Fruit fly (Drosophila melanogaster): Measurements from ENCODE around the gene TfIIA-L.

Gene TfIIA-L

dm6 chr3R:27282286-27282685 lies 31.4 kb downstream of the TfIIA-L start, which contains the start of gene mrt (continued):
- TF ChIP-seq Mad (GFP tag; optimal IDR thresholded peaks at IDR 0.05) (no peak), Xbp1 (GFP tag; optimal IDR thresholded peaks at IDR 0.05) (peak; percentile 45), dm (GFP tag; optimal IDR thresholded peaks at IDR 0.05) (no peak), croc (GFP tag; conservative IDR thresholded peaks at IDR 0.05) (no peak), CG4707 (GFP tag; optimal IDR thresholded peaks at IDR 0.05) (no peak), CG18764 (GFP tag; optimal IDR thresholded peaks at IDR 0.05) (no peak), Poxn (GFP tag; IDR thresholded peaks at IDR 0.05) (no peak), pb (GFP tag; optimal IDR thresholded peaks at IDR 0.05) (peak; percentile 20), CG8359 (GFP tag; optimal IDR thresholded peaks at IDR 0.05; ENCODE audit: borderline replicate concordance) (no peak), CG3838 (GFP tag; optimal IDR thresholded peaks at IDR 0.05) (no peak), vnd (GFP tag; IDR thresholded peaks at IDR 0.05; ENCODE audit: partially characterized antibody) (no peak), Ssrp (tag; optimal IDR thresholded peaks at IDR 0.05) (peak; percentile 45), dan (GFP tag; IDR thresholded peaks at IDR 0.05) (no peak), CG3995 (GFP tag; optimal IDR thresholded peaks at IDR 0.05) (peak; percentile 17), salm (tag; optimal IDR thresholded peaks at IDR 0.05) (peak; percentile 17), CG30431 (GFP tag; optimal IDR thresholded peaks at IDR 0.05) (peak; percentile 11), fd64A (GFP tag; optimal IDR thresholded peaks at IDR 0.05) (no peak), Myb (GFP tag; optimal IDR thresholded peaks at IDR 0.05) (peak; percentile 48), Hmr (GFP tag; optimal IDR thresholded peaks at IDR 0.05) (peak; percentile 62), CG1603 (tag; optimal IDR thresholded peaks at IDR 0.05) (peak; percentile 31), luna (GFP tag; optimal IDR thresholded peaks at IDR 0.05) (no peak), scrt (GFP tag; optimal IDR thresholded peaks at IDR 0.05) (peak; percentile 42), CG9609 (GFP tag; optimal IDR thresholded peaks at IDR 0.05) (peak; percentile 54), Hsf (GFP tag; optimal IDR thresholded peaks at IDR 0.05) (peak; percentile 19), dpn (GFP tag; optimal IDR thresholded peaks at IDR 0.05) (peak; percentile 48 to 49), NfI (GFP tag; optimal IDR thresholded peaks at IDR 0.05) (peak; percentile 55), danr (GFP tag; IDR thresholded peaks at IDR 0.05) (no peak), CG1233 (GFP tag; optimal IDR thresholded peaks at IDR 0.05) (peak; percentile 33), CG6254 (GFP tag; optimal IDR thresholded peaks at IDR 0.05) (no peak), pan (optimal IDR thresholded peaks at IDR 0.05) (no peak), pan (GFP tag; optimal IDR thresholded peaks at IDR 0.05 in 1 of 2, IDR thresholded peaks at IDR 0.05 in 1 of 2) (peak in 1 of 2 experiments; percentile 28), vfl (GFP tag; optimal IDR thresholded peaks at IDR 0.05) (peak; percentile 24), chinmo (GFP tag; IDR thresholded peaks at IDR 0.05; ENCODE audit: partially characterized antibody) (no peak), CG1832 (GFP tag; optimal IDR thresholded peaks at IDR 0.05) (no peak), CG15073 (GFP tag; optimal IDR thresholded peaks at IDR 0.05) (no peak), CG5245 (GFP tag; optimal IDR thresholded peaks at IDR 0.05) (peak; percentile 21), CG10431 (GFP tag; optimal IDR thresholded peaks at IDR 0.05) (no peak), sens-2 (GFP tag; IDR thresholded peaks at IDR 0.05) (no peak), CG34422 (GFP tag; IDR thresholded peaks at IDR 0.05) (peak; percentile 21; the same call in 1 of the 3 replicates), CG1024 (GFP tag; IDR thresholded peaks at IDR 0.05) (no peak), Nf-YB (GFP tag; optimal IDR thresholded peaks at IDR 0.05) (peak; percentile 33), Camta (GFP tag; optimal IDR thresholded peaks at IDR 0.05) (peak; percentile 31), az2 (GFP tag; optimal IDR thresholded peaks at IDR 0.05) (peak; percentile 46), CG14860 (GFP tag; IDR thresholded peaks at IDR 0.05; ENCODE audit: partially characterized antibody) (no peak), tio (GFP tag; optimal IDR thresholded peaks at IDR 0.05) (peak; percentile 31), Eip74EF (GFP tag; optimal IDR thresholded peaks at IDR 0.05) (peak in 1 of 2 experiments; percentile 11), CG7357 (GFP tag; IDR thresholded peaks at IDR 0.05) (peak; percentile 43; the same call in 1 of the 3 replicates), CG11247 (GFP tag; IDR thresholded peaks at IDR 0.05) (no peak; the same call in 1 of the 2 replicates), stc (GFP tag; IDR thresholded peaks at IDR 0.05) (no peak), al (GFP tag; IDR thresholded peaks at IDR 0.05) (peak; percentile 61; the same call in 1 of the 2 replicates), CG32772 (GFP tag; IDR thresholded peaks at IDR 0.05) (peak; percentile 34; the same call in 1 of the 2 replicates)

Data from whole organism, embryonic.